Worm (Caenorhabditis elegans): Measurements from ENCODE around the gene C25D7.15.

The C25D7.15 gene

ce11 chrV:15059534-15059933 lies at the start of gene C25D7.15, which contains the start of gene mcm-3:
Gene C25D7.15 (plus strand): TSS chrV:15059808.
Gene mcm-3 (minus strand): TSS chrV:15059599.
- TF ChIP-seq nhr-48 (tag; optimal IDR thresholded peaks at IDR 0.05) (peak; percentile 12), mes-2 (tag; optimal IDR thresholded peaks at IDR 0.05; ENCODE audit: poor library complexity, severe bottlenecking) (peak; percentile 64), lin-38 (GFP tag; IDR thresholded peaks at IDR 0.05) (peak; percentile 66), daf-16 (GFP tag; optimal IDR thresholded peaks at IDR 0.05) (no peak), daf-16 (tag; optimal IDR thresholded peaks at IDR 0.05) (peak; percentile 70), nhr-237 (tag; optimal IDR thresholded peaks at IDR 0.05) (no peak), ces-1 (GFP tag; optimal IDR thresholded peaks at IDR 0.05) (no peak), unc-130 (GFP tag; optimal IDR thresholded peaks at IDR 0.05) (peak; percentile 25), nhr-6 (tag; optimal IDR thresholded peaks at IDR 0.05) (peak; percentile 79), tag-97 (GFP tag; IDR thresholded peaks at IDR 0.05) (no peak), zip-2 (tag; optimal IDR thresholded peaks at IDR 0.05) (no peak), dpl-1 (GFP tag; optimal IDR thresholded peaks at IDR 0.05) (peak; percentile 85), hlh-11 (tag; optimal IDR thresholded peaks at IDR 0.05) (peak; percentile 5)

- TF ChIP-seq ama-1 (optimal IDR thresholded peaks at IDR 0.05), result peak; percentile 42
- TF ChIP-seq vab-7 (GFP tag; IDR thresholded peaks at IDR 0.05), result no peak
Measured at ce11 chrV:15011560-15011959, 48.0 kb upstream of the C25D7.15 start, which contains the start of gene nmr-2. Gene nmr-2 (minus strand): TSS chrV:15011660.

- TF ChIP-seq sdz-12 (GFP tag; optimal IDR thresholded peaks at IDR 0.05) (no peak), snpc-1.2 (GFP tag; IDR thresholded peaks at IDR 0.05) (0 out of 2 replicates have a peak, but pooled peaks have one; percentile 43), pha-4 (GFP tag; IDR thresholded peaks at IDR 0.05) (0 out of 2 replicates have a peak, but pooled peaks have one; percentile 33), pha-4 (tag; optimal IDR thresholded peaks at IDR 0.05) (no peak), nhr-48 (tag; optimal IDR thresholded peaks at IDR 0.05) (peak; percentile 40), zag-1 (tag; optimal IDR thresholded peaks at IDR 0.05) (no peak), skn-1 (tag; optimal IDR thresholded peaks at IDR 0.05) (no peak), lin-15B (tag; optimal IDR thresholded peaks at IDR 0.05) (no peak), T26A8.4 (GFP tag; IDR thresholded peaks at IDR 0.05) (peak; percentile 40; the same call in 1 of the 2 replicates), hmg-1.1 (GFP tag; IDR thresholded peaks at IDR 0.05) (peak; percentile 17; the same call in 1 of the 2 replicates), spr-1 (tag; optimal IDR thresholded peaks at IDR 0.05) (peak; percentile 21), snpc-4 (tag; optimal IDR thresholded peaks at IDR 0.05) (no peak), zfp-3 (GFP tag; conservative IDR thresholded peaks at IDR 0.05) (no peak), lin-29 (GFP tag; IDR thresholded peaks at IDR 0.05) (no peak), hif-1 (tag; optimal IDR thresholded peaks at IDR 0.05) (no peak), duxl-1 (tag; optimal IDR thresholded peaks at IDR 0.05; ENCODE audit: poor library complexity) (no peak), hlh-11 (tag; optimal IDR thresholded peaks at IDR 0.05) (peak; percentile 16), T20F7.1 (GFP tag; optimal IDR thresholded peaks at IDR 0.05) (peak; percentile 17), nhr-42 (GFP tag; IDR thresholded peaks at IDR 0.05) (0 out of 2 replicates have a peak, but pooled peaks have one; percentile 14), lin-38 (GFP tag; IDR thresholded peaks at IDR 0.05) (peak; percentile 66), dpl-1 (GFP tag; optimal IDR thresholded peaks at IDR 0.05) (no peak), unc-62 (GFP tag; optimal IDR thresholded peaks at IDR 0.05 in 1 of 2) (peak in 1 of 2 experiments; percentile 60), unc-62 (tag; optimal IDR thresholded peaks at IDR 0.05) (no peak), unc-39 (tag; optimal IDR thresholded peaks at IDR 0.05) (no peak), dmd-8 (GFP tag; IDR thresholded peaks at IDR 0.05) (peak; percentile 41; the same call in 1 of the 2 replicates), php-3 (GFP tag; IDR thresholded peaks at IDR 0.05) (no peak), dve-1 (tag; optimal IDR thresholded peaks at IDR 0.05; ENCODE audit: insufficient read depth) (no peak), daf-16 (GFP tag; optimal IDR thresholded peaks at IDR 0.05) (no peak), daf-16 (tag; optimal IDR thresholded peaks at IDR 0.05) (no peak), aha-1 (tag) (peak; percentile 46), ceh-32 (tag; optimal IDR thresholded peaks at IDR 0.05; ENCODE audit: poor library complexity) (no peak), ceh-44 (GFP tag; IDR thresholded peaks at IDR 0.05) (0 out of 2 replicates have a peak, but pooled peaks have one; percentile 19), hlh-30 (tag; optimal IDR thresholded peaks at IDR 0.05; ENCODE audit: insufficient read depth) (peak; percentile 29), lir-3 (tag; optimal IDR thresholded peaks at IDR 0.05) (no peak), vab-7 (GFP tag; IDR thresholded peaks at IDR 0.05) (peak; percentile 60), Y48G9A.11 (GFP tag; IDR thresholded peaks at IDR 0.05) (no peak), mxl-3 (GFP tag; optimal IDR thresholded peaks at IDR 0.05) (no peak)
Measured at ce11 chrV:15012542-15013301, 46.9 kb upstream of the C25D7.15 start.
